Worm (Caenorhabditis elegans) whole organism, late embryonic: Measurements from ENCODE around the gene T04B2.3.

ENCODE experiments used
- ahr-1 ChIP-seq: sonication (generic microtip); optimal IDR thresholded peaks from 2 replicates; lab custom pipeline; 2016; ENCODE audit warnings: missing genetic modification characterization, missing compliant biosample characterization
- ceh-14 ChIP-seq: sonication (generic microtip); optimal IDR thresholded peaks from 2 replicates; lab custom pipeline; 2016; ENCODE audit warnings: missing genotype, missing genetic modification characterization, missing compliant biosample characterization
- ceh-19 ChIP-seq: fragments of 200-800 bp; sonication (Bioruptor generic); optimal IDR thresholded peaks from 2 replicates; lab custom pipeline; 2018; ENCODE audit warnings: mild to moderate bottlenecking, missing genetic modification characterization, missing compliant biosample characterization
- ceh-2 ChIP-seq: sonication (generic microtip); optimal IDR thresholded peaks from 2 replicates; lab custom pipeline; 2016; ENCODE audit warnings: missing genotype, missing genetic modification characterization, missing compliant biosample characterization
- ceh-31 ChIP-seq: sonication (generic microtip); optimal IDR thresholded peaks from 2 replicates; lab custom pipeline; 2016; ENCODE audit warnings: missing genetic modification characterization, missing compliant biosample characterization
- ceh-34 ChIP-seq: sonication (generic microtip); optimal IDR thresholded peaks from 2 replicates; lab custom pipeline; 2016; ENCODE audit warnings: mild to moderate bottlenecking, missing genetic modification characterization, missing compliant biosample characterization
- ceh-45 ChIP-seq: fragments of 200-800 bp; sonication (Bioruptor generic); IDR thresholded peaks from 2 replicates; pipeline ENCODE4 v1.3.6; 2022; ENCODE audit warnings: missing genetic modification reagents, missing genetic modification characterization, missing compliant biosample characterization
- ceh-48 ChIP-seq: sonication (generic microtip); optimal IDR thresholded peaks from 2 replicates; lab custom pipeline; 2016; ENCODE audit warnings: missing genetic modification characterization, inconsistent platforms, missing compliant biosample characterization
- ceh-9 ChIP-seq: sonication (generic microtip); optimal IDR thresholded peaks from 2 replicates; lab custom pipeline; 2016; ENCODE audit warnings: mild to moderate bottlenecking, missing genetic modification characterization, inconsistent platforms, missing compliant biosample characterization
- che-1 ChIP-seq: sonication (generic microtip); optimal IDR thresholded peaks from 2 replicates; lab custom pipeline; 2016; ENCODE audit warnings: mild to moderate bottlenecking, missing genetic modification characterization, missing compliant biosample characterization
- dmd-4 ChIP-seq: sonication (generic microtip); optimal IDR thresholded peaks from 2 replicates; lab custom pipeline; 2016; ENCODE audit warnings: borderline replicate concordance, missing genetic modification characterization, missing compliant biosample characterization
- dve-1 ChIP-seq: sonication (generic microtip); optimal IDR thresholded peaks from 2 replicates; lab custom pipeline; 2017; ENCODE audit warnings: antibody characterized with exemption, mild to moderate bottlenecking, missing genetic modification characterization, missing compliant biosample characterization
- elt-2 ChIP-seq: sonication (generic microtip); optimal IDR thresholded peaks from 2 replicates; lab custom pipeline; 2016; ENCODE audit warnings: missing genetic modification reagents, missing genetic modification characterization, missing compliant biosample characterization
- elt-4 ChIP-seq: sonication (generic microtip); optimal IDR thresholded peaks from 2 replicates; lab custom pipeline; 2016; ENCODE audit warnings: missing genetic modification characterization, missing compliant biosample characterization
- ets-4 ChIP-seq: sonication (generic microtip); optimal IDR thresholded peaks from 2 replicates; lab custom pipeline; 2016; ENCODE audit warnings: missing genetic modification characterization, missing compliant biosample characterization
- eyg-1 ChIP-seq: sonication (generic microtip); optimal IDR thresholded peaks from 2 replicates; lab custom pipeline; 2016; ENCODE audit warnings: missing genotype, missing genetic modification characterization, missing compliant biosample characterization
- fax-1 ChIP-seq: sonication (generic microtip); optimal IDR thresholded peaks from 2 replicates; lab custom pipeline; 2016; ENCODE audit warnings: missing genotype, missing genetic modification characterization, missing compliant biosample characterization
- fkh-6 ChIP-seq: sonication (generic microtip); optimal IDR thresholded peaks from 2 replicates; lab custom pipeline; 2016; ENCODE audit warnings: missing genetic modification characterization, missing compliant biosample characterization
- gmeb-2 ChIP-seq: sonication (generic microtip); optimal IDR thresholded peaks from 2 replicates; lab custom pipeline; 2016; ENCODE audit warnings: missing genetic modification characterization, inconsistent platforms, missing compliant biosample characterization
- hlh-13 ChIP-seq: fragments of 200-800 bp; sonication (Bioruptor generic); optimal IDR thresholded peaks from 2 replicates; lab custom pipeline; 2018; ENCODE audit warnings: mild to moderate bottlenecking, missing genetic modification characterization, missing compliant biosample characterization
- hlh-15 ChIP-seq: sonication (generic microtip); optimal IDR thresholded peaks from 2 replicates; lab custom pipeline; 2016; ENCODE audit warnings: missing genetic modification characterization, missing compliant biosample characterization
- hlh-6 ChIP-seq: sonication (generic microtip); optimal IDR thresholded peaks from 2 replicates; lab custom pipeline; 2016; ENCODE audit warnings: missing genotype, missing genetic modification characterization, missing compliant biosample characterization
- hlh-8 ChIP-seq: sonication (generic microtip); optimal IDR thresholded peaks from 2 replicates; lab custom pipeline; 2016; ENCODE audit warnings: missing genotype, missing genetic modification characterization, missing compliant biosample characterization
- lim-6 ChIP-seq: sonication (generic microtip); optimal IDR thresholded peaks from 2 replicates; lab custom pipeline; 2016; ENCODE audit warnings: missing genetic modification characterization, missing compliant biosample characterization
- mec-3 ChIP-seq: sonication (generic microtip); optimal IDR thresholded peaks from 2 replicates; lab custom pipeline; 2016; ENCODE audit warnings: borderline replicate concordance, missing genetic modification characterization, missing compliant biosample characterization
- nhr-11 ChIP-seq: fragments of 150-350 bp; optimal IDR thresholded peaks from 2 replicates; lab custom pipeline; 2014; ENCODE audit warnings: missing biosample characterization, missing genetic modification characterization
- nhr-232 ChIP-seq: sonication (generic microtip); optimal IDR thresholded peaks from 2 replicates; lab custom pipeline; 2016; ENCODE audit warnings: missing genetic modification characterization, missing compliant biosample characterization
- odd-2 ChIP-seq: sonication (generic microtip); optimal IDR thresholded peaks from 2 replicates; lab custom pipeline; 2017; ENCODE audit warnings: antibody characterized with exemption, mild to moderate bottlenecking, missing genetic modification characterization, missing compliant biosample characterization
- pag-3 ChIP-seq: sonication (generic microtip); optimal IDR thresholded peaks from 2 replicates; lab custom pipeline; 2016; ENCODE audit warnings: missing compliant biosample characterization, missing genetic modification characterization, borderline replicate concordance
- pha-2 ChIP-seq: sonication (generic microtip); optimal IDR thresholded peaks from 2 replicates; lab custom pipeline; 2017; ENCODE audit warnings: mild to moderate bottlenecking, missing genetic modification characterization, missing compliant biosample characterization
- pha-4 ChIP-seq: fragments of 150-350 bp; optimal IDR thresholded peaks from 2 replicates; lab custom pipeline; 2018; ENCODE audit warnings: missing biosample characterization, missing genetic modification reagents, missing genetic modification characterization
- pqm-1 ChIP-seq: sonication (generic microtip); optimal IDR thresholded peaks from 2 replicates; lab custom pipeline; 2016; ENCODE audit warnings: missing genetic modification characterization, missing compliant biosample characterization
- pros-1 ChIP-seq: fragments of 150-350 bp; optimal IDR thresholded peaks from 2 replicates; lab custom pipeline; 2014; ENCODE audit warnings: missing biosample characterization, missing genetic modification reagents, missing genetic modification characterization
- rnt-1 ChIP-seq: sonication (generic microtip); optimal IDR thresholded peaks from 2 replicates; lab custom pipeline; 2016; ENCODE audit warnings: missing genetic modification characterization, missing compliant biosample characterization
- sdc-2 ChIP-seq: sonication (generic microtip); optimal IDR thresholded peaks from 2 replicates; lab custom pipeline; 2016; ENCODE audit warnings: missing genotype, missing genetic modification characterization, missing compliant biosample characterization
- sox-2 ChIP-seq: fragments of 200-800 bp; sonication (Bioruptor generic); IDR thresholded peaks from 2 replicates; pipeline ENCODE4 v1.3.6; 2022; ENCODE audit warnings: missing genetic modification reagents, missing genetic modification characterization, missing compliant biosample characterization
- tbx-2 ChIP-seq: sonication (generic microtip); optimal IDR thresholded peaks from 2 replicates; lab custom pipeline; 2016; ENCODE audit warnings: missing genetic modification characterization, missing compliant biosample characterization
- ttx-3 ChIP-seq: sonication (generic microtip); optimal IDR thresholded peaks from 2 replicates; lab custom pipeline; 2016; ENCODE audit warnings: missing genetic modification reagents, missing genetic modification characterization, missing compliant biosample characterization
- unc-42 ChIP-seq: sonication (generic microtip); optimal IDR thresholded peaks from 2 replicates; lab custom pipeline; 2016; ENCODE audit warnings: missing genotype, missing genetic modification characterization, missing compliant biosample characterization
- unc-55 ChIP-seq: sonication (generic microtip); optimal IDR thresholded peaks from 2 replicates; lab custom pipeline; 2017; ENCODE audit warnings: missing biosample characterization, missing genetic modification reagents, missing genetic modification characterization
- unc-86 ChIP-seq: sonication (generic microtip); optimal IDR thresholded peaks from 2 replicates; lab custom pipeline; 2016; ENCODE audit warnings: missing genetic modification characterization, missing compliant biosample characterization
- zip-5 ChIP-seq: sonication (generic microtip); optimal IDR thresholded peaks from 2 replicates; lab custom pipeline; 2016; ENCODE audit warnings: missing genetic modification characterization, missing compliant biosample characterization
- ztf-16 ChIP-seq: sonication (generic microtip); optimal IDR thresholded peaks from 2 replicates; lab custom pipeline; 2017; ENCODE audit warnings: missing genetic modification characterization, missing compliant biosample characterization

The T04B2.3 gene

ce11 chrIV:10053550-10053949 lies 6.3 kb downstream of the T04B2.3 start, which contains the start of gene srv-12:
srv-12 (minus strand) TSS chrIV:10053650.
- TF ChIP-seq elt-4 (tag; lab: Kevin White, UChicago) (no peak), ets-4 (tag; lab: Kevin White, UChicago) (no peak)

ce11 chrIV:10056138-10056537 lies 8.9 kb downstream of the T04B2.3 start, which contains the start of gene T04B2.7:
T04B2.7 (minus strand) TSS chrIV:10056238.
- TF ChIP-seq hlh-15 (tag; lab: Kevin White, UChicago) (no peak), nhr-11 (tag; lab: Kevin White, UChicago) (no peak), unc-86 (tag; lab: Kevin White, UChicago) (no peak), pqm-1 (tag; lab: Kevin White, UChicago) (no peak), ceh-45 (GFP tag; lab: Robert Waterston, UW) (no peak), unc-42 (no peak), pha-4 (tag; lab: Kevin White, UChicago) (no peak), ahr-1 (tag; lab: Kevin White, UChicago) (no peak), ceh-34 (tag; lab: Kevin White, UChicago) (no peak), ceh-31 (no peak)

- no peak for TF ChIP-seq ceh-19 (GFP tag; lab: Kevin White, UChicago)
- TF ChIP-seq ceh-9 (tag; lab: Kevin White, UChicago) = no peak
- TF ChIP-seq elt-2 (tag; lab: Kevin White, UChicago) = peak; percentile 91
- no peak for TF ChIP-seq lim-6
- TF ChIP-seq pha-2 = no peak
Measured at ce11 chrIV:10059175-10059574, 12.0 kb downstream of the T04B2.3 start.

ce11 chrIV:10060795-10061194 lies 13.6 kb downstream of the T04B2.3 start:
- TF ChIP-seq hlh-8 (tag; lab: Kevin White, UChicago) = no peak
- TF ChIP-seq dve-1 (tag; lab: Kevin White, UChicago) = no peak
- no peak for TF ChIP-seq hlh-13 (GFP tag; lab: Kevin White, UChicago)
- no peak for TF ChIP-seq fkh-6
- TF ChIP-seq pha-2 = no peak
- no peak for TF ChIP-seq fax-1
- no peak for TF ChIP-seq nhr-232 (tag; lab: Kevin White, UChicago)
- no peak for TF ChIP-seq dmd-4 (tag; lab: Kevin White, UChicago)
- no peak for TF ChIP-seq eyg-1
- no peak for TF ChIP-seq rnt-1
- no peak for TF ChIP-seq ceh-14 (tag; lab: Kevin White, UChicago)
- TF ChIP-seq odd-2 (tag; lab: Kevin White, UChicago) = no peak
- no peak for TF ChIP-seq zip-5 (tag; lab: Kevin White, UChicago)
- no peak for TF ChIP-seq hlh-15 (tag; lab: Kevin White, UChicago)
- no peak for TF ChIP-seq sdc-2
- no peak for TF ChIP-seq pag-3
- no peak for TF ChIP-seq ztf-16 (tag; lab: Kevin White, UChicago)
- TF ChIP-seq lim-6 = no peak

- TF ChIP-seq sdc-2 = no peak
- TF ChIP-seq che-1 = no peak
- no peak for TF ChIP-seq unc-86 (tag; lab: Kevin White, UChicago)
- TF ChIP-seq unc-55 (GFP tag; lab: Kevin White, UChicago) = no peak
- TF ChIP-seq ceh-48 (tag; lab: Kevin White, UChicago) = peak; percentile 54
- no peak for TF ChIP-seq ttx-3 (tag; lab: Kevin White, UChicago)
- TF ChIP-seq gmeb-2 (tag; lab: Kevin White, UChicago) = no peak
- no peak for TF ChIP-seq hlh-6
- TF ChIP-seq mec-3 (tag; lab: Kevin White, UChicago) = no peak
- no peak for TF ChIP-seq elt-4 (tag; lab: Kevin White, UChicago)
- peak; percentile 37 for TF ChIP-seq unc-42
- no peak for TF ChIP-seq pros-1
- no peak for TF ChIP-seq ceh-19 (GFP tag; lab: Kevin White, UChicago)
- TF ChIP-seq fax-1 = peak; percentile 9
- no peak for TF ChIP-seq ceh-14 (tag; lab: Kevin White, UChicago)
- TF ChIP-seq fkh-6 = no peak
- no peak for TF ChIP-seq tbx-2 (tag; lab: Kevin White, UChicago)
- TF ChIP-seq ceh-2 (tag; lab: Kevin White, UChicago) = no peak
- no peak for TF ChIP-seq sox-2 (GFP tag; lab: Robert Waterston, UW)
- TF ChIP-seq, all 69 proteins: peak for 3
Measured at ce11 chrIV:10062728-10063127, 15.5 kb downstream of the T04B2.3 start, which contains the start of gene ipla-7. ipla-7 (minus strand) TSS chrIV:10062849.
